Worm (Caenorhabditis elegans): Measurements from ENCODE around the gene dpy-2.

Gene dpy-2

ce11 chrII:6701497-6701896, 12.6 kb upstream of the dpy-2 start, which contains the start of gene C18H9.6:
Gene C18H9.6 (minus strand): TSS chrII:6701625.
- TF ChIP-seq pqm-1 (tag; optimal IDR thresholded peaks at IDR 0.05), result peak; percentile 73
- no peak for TF ChIP-seq F44E2.7 (GFP tag; IDR thresholded peaks at IDR 0.05)
- peak; percentile 80 for TF ChIP-seq dve-1 (tag; optimal IDR thresholded peaks at IDR 0.05; ENCODE audit: insufficient read depth)
- peak; percentile 91 for TF ChIP-seq dmd-6 (GFP tag; IDR thresholded peaks at IDR 0.05)
- peak; percentile 79 for TF ChIP-seq php-3 (GFP tag; IDR thresholded peaks at IDR 0.05)
- TF ChIP-seq hlh-11 (tag; optimal IDR thresholded peaks at IDR 0.05), result peak; percentile 58
- no peak for TF ChIP-seq nhr-102 (tag; optimal IDR thresholded peaks at IDR 0.05)
- peak; percentile 83 for TF ChIP-seq nhr-28 (tag; optimal IDR thresholded peaks at IDR 0.05)
- no peak for TF ChIP-seq tag-97 (GFP tag; IDR thresholded peaks at IDR 0.05)
- TF ChIP-seq T20F7.1 (GFP tag; optimal IDR thresholded peaks at IDR 0.05), result peak; percentile 1
- peak; percentile 57 for TF ChIP-seq nhr-48 (tag; optimal IDR thresholded peaks at IDR 0.05)
- peak; percentile 77 for TF ChIP-seq lin-1 (GFP tag; IDR thresholded peaks at IDR 0.05)

ce11 chrII:6705593-6706228, 8.4 kb upstream of the dpy-2 start, which contains the start of gene rpy-1:
Gene rpy-1 (minus strand): TSS chrII:6705643.
- no peak for TF ChIP-seq ceh-28 (tag; optimal IDR thresholded peaks at IDR 0.05)
- TF ChIP-seq unc-62 (GFP tag; optimal IDR thresholded peaks at IDR 0.05 in 1 of 2), result peak in 1 of 2 experiments; percentile 97
- TF ChIP-seq unc-62 (tag; optimal IDR thresholded peaks at IDR 0.05), result no peak
- no peak for TF ChIP-seq hmg-1.1 (GFP tag; IDR thresholded peaks at IDR 0.05)
- TF ChIP-seq ztf-11 (tag; optimal IDR thresholded peaks at IDR 0.05), result no peak
- peak in 1 of 2 experiments; percentile 87 for TF ChIP-seq daf-16 (GFP tag; optimal IDR thresholded peaks at IDR 0.05)
- TF ChIP-seq daf-16 (tag; optimal IDR thresholded peaks at IDR 0.05), result no peak
- TF ChIP-seq zag-1 (tag; optimal IDR thresholded peaks at IDR 0.05), result no peak
- TF ChIP-seq hlh-11 (tag; optimal IDR thresholded peaks at IDR 0.05), result peak; percentile 9
- no peak for TF ChIP-seq zip-2 (tag; optimal IDR thresholded peaks at IDR 0.05)
- peak; percentile 43 for TF ChIP-seq nhr-11 (tag; optimal IDR thresholded peaks at IDR 0.05)
- TF ChIP-seq lin-15B (tag; optimal IDR thresholded peaks at IDR 0.05), result no peak
- no peak for TF ChIP-seq nhr-102 (tag; optimal IDR thresholded peaks at IDR 0.05)
- TF ChIP-seq ceh-82 (tag; optimal IDR thresholded peaks at IDR 0.05), result no peak
- TF ChIP-seq T20F7.1 (GFP tag; optimal IDR thresholded peaks at IDR 0.05), result no peak
- 0 out of 2 replicates have a peak, but pooled peaks have one; percentile 28 for TF ChIP-seq ceh-20 (GFP tag; IDR thresholded peaks at IDR 0.05)
- TF ChIP-seq F10B5.3 (tag; optimal IDR thresholded peaks at IDR 0.05), result no peak
- no peak for TF ChIP-seq lir-3 (tag; optimal IDR thresholded peaks at IDR 0.05)
- TF ChIP-seq unc-130 (GFP tag; optimal IDR thresholded peaks at IDR 0.05), result no peak
- TF ChIP-seq cey-2 (tag; optimal IDR thresholded peaks at IDR 0.05; ENCODE audit: borderline replicate concordance, insufficient read depth), result no peak
- no peak for TF ChIP-seq aly-2 (tag; optimal IDR thresholded peaks at IDR 0.05)
- TF ChIP-seq ZK546.5 (tag; optimal IDR thresholded peaks at IDR 0.05), result no peak
- no peak for TF ChIP-seq Y75B8A.6 (GFP tag; IDR thresholded peaks at IDR 0.05)
- TF ChIP-seq Y48G9A.11 (GFP tag; IDR thresholded peaks at IDR 0.05), result no peak
- TF ChIP-seq sdz-12 (GFP tag; optimal IDR thresholded peaks at IDR 0.05), result no peak
- no peak for TF ChIP-seq dve-1 (tag; optimal IDR thresholded peaks at IDR 0.05; ENCODE audit: insufficient read depth)
- TF ChIP-seq lsy-2 (tag; optimal IDR thresholded peaks at IDR 0.05), result peak in 1 of 2 experiments; percentile 29
- peak; percentile 20 for TF ChIP-seq hlh-30 (tag; optimal IDR thresholded peaks at IDR 0.05; ENCODE audit: insufficient read depth)

DNA sequence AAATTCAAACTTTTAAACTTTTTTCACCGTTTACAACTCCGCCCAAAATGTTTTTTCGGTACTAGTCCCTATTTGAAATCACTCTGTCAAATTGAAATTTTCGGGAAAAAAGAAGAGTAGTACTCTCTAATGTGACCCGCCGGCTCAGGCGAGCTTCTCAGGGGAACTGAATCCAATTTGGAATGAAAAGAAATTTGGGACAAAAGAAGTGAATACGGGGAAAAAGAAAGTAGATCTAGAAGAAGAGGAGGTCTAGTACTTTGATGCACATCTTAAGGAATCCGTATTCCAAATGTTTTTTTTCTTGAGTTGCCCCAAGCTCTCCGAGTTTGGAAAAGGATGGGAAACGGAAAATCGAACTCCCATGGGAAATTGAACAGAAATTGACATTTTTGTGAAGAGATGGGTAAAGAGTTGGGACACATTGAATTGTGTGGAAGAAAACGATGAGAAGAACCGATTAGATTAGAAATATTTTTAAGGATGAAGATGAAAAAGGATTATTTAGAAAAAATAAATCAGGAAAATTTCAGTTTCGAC, 7.5 kb upstream of the dpy-2 start:
- TF ChIP-seq zip-2 (tag; optimal IDR thresholded peaks at IDR 0.05), result no peak
- peak in 1 of 2 experiments; percentile 67 for TF ChIP-seq unc-62 (GFP tag; optimal IDR thresholded peaks at IDR 0.05 in 1 of 2)
- TF ChIP-seq unc-62 (tag; optimal IDR thresholded peaks at IDR 0.05), result no peak
- TF ChIP-seq fkh-10 (GFP tag; optimal IDR thresholded peaks at IDR 0.05), result peak; percentile 39
- 0 out of 2 replicates have a peak, but pooled peaks have one; percentile 16 for TF ChIP-seq ctbp-1 (GFP tag; IDR thresholded peaks at IDR 0.05)
- no peak for TF ChIP-seq R02D3.7 (tag; optimal IDR thresholded peaks at IDR 0.05)

Measured in whole organism, L4 larva.